Fruit fly (Drosophila melanogaster) whole organism, embryonic: ENCODE data around the gene Ugt316A1.

Experiments used
- Asciz ChIP-seq: fragments of 200-800 bp; sonication (Bioruptor generic); optimal IDR thresholded peaks from 2 replicates; lab custom pipeline; 2017; ENCODE audit warnings: missing biosample characterization, mild to moderate bottlenecking, missing genetic modification characterization, missing genetic modification reagents
- CG10654 ChIP-seq: fragments of 200-800 bp; sonication (Bioruptor generic); optimal IDR thresholded peaks from 2 replicates; lab custom pipeline; 2016; ENCODE audit warnings: missing biosample characterization, missing genetic modification characterization
- CG11504 ChIP-seq: fragments of 200-800 bp; sonication (Bioruptor generic); optimal IDR thresholded peaks from 3 replicates; lab custom pipeline; 2019; ENCODE audit warnings: missing biosample characterization, mild to moderate bottlenecking, missing genetic modification characterization, moderate library complexity
- CG11723 ChIP-seq: fragments of 200-800 bp; sonication (Bioruptor generic); optimal IDR thresholded peaks from 2 replicates; lab custom pipeline; 2017; ENCODE audit warnings: missing biosample characterization, mild to moderate bottlenecking, missing genetic modification characterization
- CG12071 ChIP-seq: fragments of 200-800 bp; sonication (Bioruptor generic); optimal IDR thresholded peaks from 3 replicates; lab custom pipeline; 2018; ENCODE audit warnings: missing biosample characterization, mild to moderate bottlenecking, missing genetic modification characterization
- CG12769 ChIP-seq: fragments of 200-800 bp; sonication (Bioruptor generic); optimal IDR thresholded peaks from 2 replicates; lab custom pipeline; 2019; ENCODE audit warnings: missing biosample characterization, mild to moderate bottlenecking, missing genetic modification characterization, moderate library complexity
- CG13296 ChIP-seq: fragments of 200-800 bp; sonication (Bioruptor generic); optimal IDR thresholded peaks from 3 replicates; lab custom pipeline; 2018; ENCODE audit warnings: missing biosample characterization, mild to moderate bottlenecking, missing genetic modification characterization
- CG15601 ChIP-seq: fragments of 200-800 bp; sonication (Bioruptor generic); optimal IDR thresholded peaks from 3 replicates; lab custom pipeline; 2019; ENCODE audit warnings: missing biosample characterization, mild to moderate bottlenecking, missing genetic modification characterization, moderate library complexity
- CG16779 ChIP-seq: fragments of 200-800 bp; sonication (Bioruptor generic); IDR thresholded peaks from 2 replicates; pipeline ENCODE4 v1.3.6; 2022; ENCODE audit warnings: missing biosample characterization, missing genetic modification characterization
- CG16815 ChIP-seq: fragments of 200-800 bp; sonication (Bioruptor generic); optimal IDR thresholded peaks from 3 replicates; lab custom pipeline; 2017; ENCODE audit warnings: missing biosample characterization, mild to moderate bottlenecking, missing genetic modification characterization
- CG17568 ChIP-seq: fragments of 200-800 bp; sonication (Bioruptor generic); optimal IDR thresholded peaks from 2 replicates; lab custom pipeline; 2018; ENCODE audit warnings: missing biosample characterization, mild to moderate bottlenecking, missing genetic modification characterization, moderate library complexity
- CG18011 ChIP-seq: fragments of 200-800 bp; sonication (Bioruptor generic); optimal IDR thresholded peaks from 2 replicates; lab custom pipeline; 2017; ENCODE audit warnings: missing biosample characterization, missing genetic modification characterization, mild to moderate bottlenecking, moderate library complexity, missing genotype
- CG2199 ChIP-seq: fragments of 200-800 bp; sonication (Bioruptor generic); IDR thresholded peaks from 3 replicates; pipeline ENCODE4 v1.3.6; 2022; ENCODE audit warnings: missing biosample characterization, missing genetic modification characterization
- CG2875 ChIP-seq: fragments of 200-800 bp; sonication (Bioruptor generic); optimal IDR thresholded peaks from 2 replicates; lab custom pipeline; 2017; ENCODE audit warnings: missing biosample characterization, mild to moderate bottlenecking, missing genetic modification characterization, missing genetic modification reagents
- CG3847 ChIP-seq: fragments of 200-800 bp; sonication (Bioruptor generic); IDR thresholded peaks from 2 replicates; pipeline ENCODE4 v1.3.6; 2022; ENCODE audit warnings: missing biosample characterization, missing genetic modification characterization
- CG3995 ChIP-seq: fragments of 200-800 bp; sonication (Bioruptor generic); optimal IDR thresholded peaks from 3 replicates; lab custom pipeline; 2016; ENCODE audit warnings: missing biosample characterization, missing genetic modification characterization
- CG4617 ChIP-seq: fragments of 200-800 bp; sonication (Bioruptor generic); optimal IDR thresholded peaks from 3 replicates; lab custom pipeline; 2016; ENCODE audit warnings: missing biosample characterization, missing genetic modification characterization, borderline replicate concordance
- CG6683 ChIP-seq: fragments of 200-800 bp; sonication (Bioruptor generic); optimal IDR thresholded peaks from 2 replicates; lab custom pipeline; 2017; ENCODE audit warnings: missing biosample characterization, mild to moderate bottlenecking, missing genetic modification characterization, missing genetic modification reagents
- CG6813 ChIP-seq: fragments of 200-800 bp; sonication (Bioruptor generic); optimal IDR thresholded peaks from 2 replicates; lab custom pipeline; 2017; ENCODE audit warnings: missing biosample characterization, missing genetic modification characterization, mild to moderate bottlenecking, moderate library complexity, missing genetic modification reagents
- CG7372 ChIP-seq: fragments of 200-800 bp; sonication (Bioruptor generic); IDR thresholded peaks from 2 replicates; pipeline ENCODE4 v1.3.6; 2022; ENCODE audit warnings: missing biosample characterization, missing genetic modification characterization
- CG8290 ChIP-seq, 3 experiments: fragments of 200-800 bp; sonication (Bioruptor generic); optimal IDR thresholded peaks; 2 replicates each; lab custom pipeline; 2016 to 2019; ENCODE audit warnings: missing biosample characterization in 3 of 3, missing genetic modification characterization in 3 of 3, mild to moderate bottlenecking in 2 of 3, moderate library complexity in 1 of 3
- CG9215 ChIP-seq: fragments of 200-800 bp; sonication (Bioruptor generic); IDR thresholded peaks from 2 replicates; pipeline ENCODE4 v1.3.6; 2022; ENCODE audit warnings: missing biosample characterization, missing genetic modification characterization
- CrebB ChIP-seq: fragments of 200-800 bp; sonication (Bioruptor generic); optimal IDR thresholded peaks from 3 replicates; lab custom pipeline; 2018; ENCODE audit warnings: missing biosample characterization, mild to moderate bottlenecking, missing genetic modification characterization
- Dip3 ChIP-seq: fragments of 200-800 bp; sonication (Bioruptor generic); optimal IDR thresholded peaks from 3 replicates; lab custom pipeline; 2016; ENCODE audit warnings: missing biosample characterization, missing genetic modification characterization
- H15 ChIP-seq: fragments of 200-800 bp; sonication (Bioruptor generic); IDR thresholded peaks from 3 replicates; pipeline ENCODE4 v1.3.6; 2022; ENCODE audit warnings: missing biosample characterization, missing genetic modification characterization
- Mrtf ChIP-seq: fragments of 200-800 bp; sonication (Bioruptor generic); IDR thresholded peaks from 3 replicates; pipeline ENCODE4 v1.3.6; 2022; ENCODE audit warnings: missing biosample characterization, missing genetic modification characterization
- Nf-YA ChIP-seq: fragments of 200-800 bp; sonication (Bioruptor generic); IDR thresholded peaks from 2 replicates; pipeline ENCODE4 v1.3.6; 2022; ENCODE audit warnings: missing biosample characterization, missing genetic modification characterization
- Rx ChIP-seq: fragments of 200-800 bp; sonication (Bioruptor generic); IDR thresholded peaks from 2 replicates; pipeline ENCODE4 v1.3.6; 2022; ENCODE audit warnings: missing biosample characterization, missing genetic modification characterization
- Stat92E ChIP-seq, 3 experiments: fragments of >200 bp in 2 of 3; fragments of 200-800 bp in 1 of 3; sonication (Bioruptor generic) in 1 of 3; optimal IDR thresholded peaks; 2 replicates each; lab custom pipeline; 2017 to 2019; ENCODE audit warnings: missing biosample characterization in 3 of 3, missing genetic modification characterization in 3 of 3, mild to moderate bottlenecking in 1 of 3, moderate library complexity in 1 of 3
- Tbp ChIP-seq: fragments of >200 bp; optimal IDR thresholded peaks from 2 replicates; lab custom pipeline; 2018; ENCODE audit warnings: missing biosample characterization, missing genetic modification characterization
- Trl ChIP-seq, 3 experiments: fragments of >200 bp in 2 of 3; fragments of 200-800 bp in 1 of 3; sonication (Bioruptor generic) in 1 of 3; optimal IDR thresholded peaks; 2 replicates in 1 of 3; 3 replicates in 2 of 3; lab custom pipeline; 2016 to 2017; ENCODE audit warnings: missing biosample characterization in 1 of 3, missing genetic modification characterization in 1 of 3
- ara ChIP-seq: fragments of 200-800 bp; sonication (Bioruptor generic); IDR thresholded peaks from 2 replicates; pipeline ENCODE4 v1.3.6; 2022; ENCODE audit warnings: missing biosample characterization, missing genetic modification characterization
- az2 ChIP-seq: fragments of 200-800 bp; sonication (Bioruptor generic); optimal IDR thresholded peaks from 3 replicates; lab custom pipeline; 2016; ENCODE audit warnings: missing biosample characterization, missing genetic modification characterization
- dimm ChIP-seq: fragments of 200-800 bp; sonication (Bioruptor generic); IDR thresholded peaks from 2 replicates; pipeline ENCODE4 v1.3.6; 2022; ENCODE audit warnings: missing biosample characterization, missing genetic modification characterization
- dpn ChIP-seq, 2 experiments: fragments of 200-800 bp; sonication (Bioruptor generic); optimal IDR thresholded peaks; 3 replicates each; lab custom pipeline; 2016; ENCODE audit warnings: missing biosample characterization in 2 of 2, missing genetic modification characterization in 2 of 2
- gsb-n ChIP-seq: fragments of 200-800 bp; sonication (Bioruptor generic); optimal IDR thresholded peaks from 3 replicates; lab custom pipeline; 2018; ENCODE audit warnings: missing biosample characterization, mild to moderate bottlenecking, missing genetic modification characterization
- hbn ChIP-seq: fragments of 200-800 bp; sonication (Bioruptor generic); IDR thresholded peaks from 2 replicates; pipeline ENCODE4 v1.3.6; 2022; ENCODE audit warnings: missing biosample characterization, missing genetic modification characterization; ENCODE audit not compliant: partially characterized antibody
- inv ChIP-seq: fragments of 200-800 bp; sonication (Bioruptor generic); IDR thresholded peaks from 2 replicates; pipeline ENCODE4 v1.3.6; 2022; ENCODE audit warnings: missing biosample characterization, missing genetic modification characterization; ENCODE audit not compliant: partially characterized antibody
- lmd ChIP-seq: fragments of 200-800 bp; sonication (Bioruptor generic); IDR thresholded peaks from 2 replicates; pipeline ENCODE4 v1.3.6; 2022; ENCODE audit warnings: missing biosample characterization, missing genetic modification characterization
- luna ChIP-seq: fragments of 200-800 bp; sonication (Bioruptor generic); optimal IDR thresholded peaks from 2 replicates; lab custom pipeline; 2016; ENCODE audit warnings: missing biosample characterization, missing genetic modification characterization
- nerfin-1 ChIP-seq: fragments of 200-800 bp; sonication (Bioruptor generic); optimal IDR thresholded peaks from 3 replicates; lab custom pipeline; 2019; ENCODE audit warnings: missing biosample characterization, mild to moderate bottlenecking, missing genetic modification characterization, moderate library complexity
- rib ChIP-seq: fragments of 200-800 bp; sonication (Bioruptor generic); IDR thresholded peaks from 2 replicates; pipeline ENCODE4 v1.3.6; 2022; ENCODE audit warnings: missing biosample characterization, missing genetic modification characterization
- so ChIP-seq: fragments of 200-800 bp; sonication (Bioruptor generic); IDR thresholded peaks from 3 replicates; pipeline ENCODE4 v1.3.6; 2022; ENCODE audit warnings: missing biosample characterization, missing genetic modification characterization
- stc ChIP-seq: fragments of 200-800 bp; sonication (Bioruptor generic); IDR thresholded peaks from 2 replicates; pipeline ENCODE4 v1.3.6; 2022; ENCODE audit warnings: missing biosample characterization, missing genetic modification characterization
- sug ChIP-seq: fragments of 200-800 bp; optimal IDR thresholded peaks from 2 replicates; lab custom pipeline; 2019; ENCODE audit warnings: missing biosample characterization, mild to moderate bottlenecking, missing genetic modification characterization, moderate library complexity
- vvl ChIP-seq: fragments of 200-800 bp; sonication (Bioruptor generic); IDR thresholded peaks from 2 replicates; pipeline ENCODE4 v1.3.6; 2022; ENCODE audit warnings: missing biosample characterization, missing genetic modification characterization
- wor ChIP-seq: fragments of 200-800 bp; sonication (Bioruptor generic); IDR thresholded peaks from 2 replicates; pipeline ENCODE4 v1.3.6; 2022; ENCODE audit warnings: missing biosample characterization, missing genetic modification characterization

Ugt316A1 gene

dm6 chr3L:19073029-19073908 lies 10.7 kb upstream of the Ugt316A1 start (continued):
- no peak for TF ChIP-seq Tbp
- TF ChIP-seq az2 = no peak
- no peak for TF ChIP-seq luna
- TF ChIP-seq CG16815 (GFP tag; lab: Kevin White, UChicago) = no peak
- no peak for TF ChIP-seq hbn (GFP tag; lab: Robert Waterston, UW)
- no peak for TF ChIP-seq CG18011 (GFP tag; lab: Kevin White, UChicago)
- peak; percentile 7; the same call in 1 of the 2 replicates for TF ChIP-seq stc (GFP tag; lab: Robert Waterston, UW)
- no peak for TF ChIP-seq CG17568 (GFP tag; lab: Kevin White, UChicago)
- no peak for TF ChIP-seq Stat92E (GFP tag; optimal IDR thresholded peaks at IDR 0.05; lab: Kevin White, UChicago)
- TF ChIP-seq CG12071 (GFP tag; lab: Kevin White, UChicago) = peak; percentile 24
- peak; percentile 8 for TF ChIP-seq CG6683 (GFP tag; lab: Kevin White, UChicago)
- no peak for TF ChIP-seq rib (GFP tag; lab: Robert Waterston, UW)
- TF ChIP-seq CG3847 (GFP tag; lab: Robert Waterston, UW) = 0 out of 2 replicates have a peak, but pooled peaks have one; percentile 13
- no peak for TF ChIP-seq Dip3 (GFP tag; lab: Kevin White, UChicago)
- TF ChIP-seq Asciz (GFP tag; lab: Kevin White, UChicago) = peak; percentile 57
- no peak for TF ChIP-seq CG3995 (GFP tag; lab: Kevin White, UChicago)
- TF ChIP-seq inv (GFP tag; lab: Robert Waterston, UW) = no peak
- no peak for TF ChIP-seq sug (tag; lab: Kevin White, UChicago)
- peak; percentile 18 for TF ChIP-seq CG15601 (tag; lab: Kevin White, UChicago)
- no peak for TF ChIP-seq Trl (optimal IDR thresholded peaks at IDR 0.05; lab: Kevin White, UChicago)
- TF ChIP-seq Trl (GFP tag; optimal IDR thresholded peaks at IDR 0.05; lab: Kevin White, UChicago) = no peak
- TF ChIP-seq CG13296 (GFP tag; lab: Kevin White, UChicago) = no peak
- TF ChIP-seq ara (GFP tag; lab: Robert Waterston, UW) = peak; percentile 32; the same call in 1 of the 2 replicates
- no peak for TF ChIP-seq gsb-n (tag; lab: Kevin White, UChicago)
- no peak for TF ChIP-seq H15
- no peak for TF ChIP-seq CG4617 (GFP tag; lab: Kevin White, UChicago)
- TF ChIP-seq CG6813 (GFP tag; lab: Kevin White, UChicago) = peak; percentile 0
- no peak for TF ChIP-seq CrebB (tag; lab: Kevin White, UChicago)
- TF ChIP-seq CG12769 = peak; percentile 69
- TF ChIP-seq dimm (GFP tag; lab: Robert Waterston, UW) = no peak
- peak; percentile 31 for TF ChIP-seq CG11723
- no peak for TF ChIP-seq lmd (GFP tag; lab: Robert Waterston, UW)
- TF ChIP-seq CG9215 (GFP tag; lab: Robert Waterston, UW) = no peak
- TF ChIP-seq Rx (GFP tag; lab: Robert Waterston, UW) = no peak
- no peak for TF ChIP-seq CG10654
- TF ChIP-seq wor = no peak
- TF ChIP-seq Nf-YA (GFP tag; lab: Robert Waterston, UW) = no peak
- TF ChIP-seq Mrtf (GFP tag; lab: Robert Waterston, UW) = 0 out of 3 replicates have a peak, but pooled peaks have one; percentile 46
- peak; percentile 68 for TF ChIP-seq CG7372 (GFP tag; lab: Robert Waterston, UW)
- TF ChIP-seq CG8290 (GFP tag; optimal IDR thresholded peaks at IDR 0.05; lab: Kevin White, UChicago) = no peak
- peak in 1 of 2 experiments; percentile 18 for TF ChIP-seq CG8290 (tag; optimal IDR thresholded peaks at IDR 0.05; lab: Kevin White, UChicago)
- peak; percentile 1 for TF ChIP-seq nerfin-1 (tag; lab: Kevin White, UChicago)
- peak; percentile 41 for TF ChIP-seq CG2875 (GFP tag; lab: Kevin White, UChicago)
- TF ChIP-seq so (GFP tag; lab: Robert Waterston, UW) = peak; percentile 49; the same call in 1 of the 3 replicates
- peak; percentile 6 for TF ChIP-seq CG11504 (tag; lab: Kevin White, UChicago)
- TF ChIP-seq vvl = peak; percentile 10; the same call in 1 of the 2 replicates
- TF ChIP-seq dpn (GFP tag; optimal IDR thresholded peaks at IDR 0.05; lab: Kevin White, UChicago) = peak in 1 of 2 experiments; percentile 3
- TF ChIP-seq CG16779 (GFP tag; lab: Robert Waterston, UW) = no peak
- TF ChIP-seq CG2199 (GFP tag; lab: Robert Waterston, UW) = peak; percentile 37; the same call in 1 of the 3 replicates
